Worm (Caenorhabditis elegans) whole organism, L2 larva: ENCODE data around the gene hrpu-2.

Source experiments
- C34F6.9 ChIP-seq: fragments of 150-350 bp; optimal IDR thresholded peaks from 2 replicates; lab custom pipeline; 2014; ENCODE audit warnings: missing biosample characterization, missing genetic modification characterization
- F13H6.1 ChIP-seq: sonication (generic microtip); optimal IDR thresholded peaks from 2 replicates; lab custom pipeline; 2016; ENCODE audit warnings: missing genetic modification characterization, missing compliant biosample characterization
- R02D3.7 ChIP-seq: fragments of 150-350 bp; optimal IDR thresholded peaks from 2 replicates; lab custom pipeline; 2014; ENCODE audit warnings: missing biosample characterization, missing genetic modification characterization
- Y55F3AM.14 ChIP-seq: fragments of 200-800 bp; sonication (Bioruptor generic); optimal IDR thresholded peaks from 2 replicates; lab custom pipeline; 2018; ENCODE audit warnings: mild to moderate bottlenecking, missing genetic modification characterization, missing compliant biosample characterization
- ZK546.5 ChIP-seq: sonication (generic microtip); optimal IDR thresholded peaks from 2 replicates; lab custom pipeline; 2017; ENCODE audit warnings: missing biosample characterization, missing genetic modification characterization
- alr-1 ChIP-seq: fragments of 150-350 bp; optimal IDR thresholded peaks from 2 replicates; lab custom pipeline; 2014; ENCODE audit warnings: missing biosample characterization, missing genetic modification characterization
- aly-2 ChIP-seq: fragments of 150-350 bp; optimal IDR thresholded peaks from 2 replicates; lab custom pipeline; 2014; ENCODE audit warnings: missing biosample characterization, missing genetic modification characterization
- ama-1 ChIP-seq: fragments of 150-350 bp; optimal IDR thresholded peaks from 2 replicates; lab custom pipeline; 2018; ENCODE audit warnings: inconsistent platforms
- blmp-1 ChIP-seq: sonication (generic microtip); optimal IDR thresholded peaks from 2 replicates; lab custom pipeline; 2017; ENCODE audit warnings: missing genetic modification characterization, mild to moderate bottlenecking, missing compliant biosample characterization, antibody characterized with exemption, moderate library complexity; ENCODE audit not compliant: insufficient read depth
- ceh-16 ChIP-seq: fragments of 150-350 bp; optimal IDR thresholded peaks from 2 replicates; lab custom pipeline; 2014; ENCODE audit warnings: missing biosample characterization, missing genetic modification characterization
- ceh-82 ChIP-seq: fragments of 150-350 bp; optimal IDR thresholded peaks from 2 replicates; lab custom pipeline; 2014; ENCODE audit warnings: missing biosample characterization, missing genetic modification characterization
- crh-2 ChIP-seq: sonication (generic microtip); optimal IDR thresholded peaks from 2 replicates; lab custom pipeline; 2017; ENCODE audit warnings: missing biosample characterization, missing genetic modification characterization
- dmd-4 ChIP-seq: sonication (generic microtip); optimal IDR thresholded peaks from 2 replicates; lab custom pipeline; 2017; ENCODE audit warnings: missing biosample characterization, missing genetic modification characterization
- egl-27 ChIP-seq: sonication (generic microtip); optimal IDR thresholded peaks from 3 replicates; lab custom pipeline; 2017; ENCODE audit warnings: missing biosample characterization, missing genetic modification reagents, missing genetic modification characterization
- elt-1 ChIP-seq: fragments of 150-350 bp; optimal IDR thresholded peaks from 2 replicates; lab custom pipeline; 2014; ENCODE audit warnings: missing biosample characterization, missing genetic modification characterization
- elt-3 ChIP-seq: sonication (generic microtip); optimal IDR thresholded peaks from 2 replicates; lab custom pipeline; 2017; ENCODE audit warnings: missing biosample characterization, missing genetic modification characterization
- fos-1 ChIP-seq: fragments of 150-350 bp; optimal IDR thresholded peaks from 2 replicates; lab custom pipeline; 2014; ENCODE audit warnings: missing biosample characterization, missing genetic modification characterization
- gmeb-1 ChIP-seq: fragments of 150-350 bp; optimal IDR thresholded peaks from 2 replicates; lab custom pipeline; 2014; ENCODE audit warnings: missing biosample characterization, missing genetic modification characterization
- lin-11 ChIP-seq: fragments of 150-350 bp; sonication (generic microtip); optimal IDR thresholded peaks from 2 replicates; lab custom pipeline; 2014; ENCODE audit warnings: missing biosample characterization, missing genetic modification characterization, inconsistent platforms, mixed read lengths
- lin-13 ChIP-seq: fragments of 150-350 bp; optimal IDR thresholded peaks from 2 replicates; lab custom pipeline; 2014; ENCODE audit warnings: missing biosample characterization, missing genetic modification reagents, missing genetic modification characterization
- lin-39 ChIP-seq: fragments of 150-350 bp; optimal IDR thresholded peaks from 2 replicates; lab custom pipeline; 2014; ENCODE audit warnings: missing biosample characterization, missing genetic modification reagents, missing genetic modification characterization
- lsy-2 ChIP-seq, 2 experiments: fragments of 150-350 bp in 1 of 2; sonication (generic microtip) in 1 of 2; optimal IDR thresholded peaks; 2 replicates each; lab custom pipeline; 2014 to 2017; ENCODE audit warnings: missing biosample characterization in 2 of 2, missing genetic modification characterization in 2 of 2
- mab-5 ChIP-seq: fragments of 150-350 bp; optimal IDR thresholded peaks from 2 replicates; lab custom pipeline; 2014; ENCODE audit warnings: missing biosample characterization, missing genetic modification characterization
- mbf-1 ChIP-seq: sonication (generic microtip); optimal IDR thresholded peaks from 2 replicates; lab custom pipeline; 2017; ENCODE audit warnings: missing biosample characterization, missing genetic modification characterization
- mdl-1 ChIP-seq, 2 experiments: fragments of 150-350 bp in 1 of 2; sonication (generic microtip) in 1 of 2; optimal IDR thresholded peaks; 2 replicates each; lab custom pipeline; 2017; ENCODE audit warnings: missing biosample characterization in 2 of 2, missing genetic modification characterization in 2 of 2
- nhr-10 ChIP-seq: sonication (generic microtip); optimal IDR thresholded peaks from 2 replicates; lab custom pipeline; 2017; ENCODE audit warnings: missing biosample characterization, missing genetic modification characterization
- nhr-11 ChIP-seq: fragments of 150-350 bp; optimal IDR thresholded peaks from 2 replicates; lab custom pipeline; 2014; ENCODE audit warnings: missing biosample characterization, missing genetic modification characterization
- nhr-12 ChIP-seq: fragments of 150-350 bp; optimal IDR thresholded peaks from 2 replicates; lab custom pipeline; 2014; ENCODE audit warnings: missing biosample characterization, missing genetic modification characterization
- nhr-129 ChIP-seq: fragments of 150-350 bp; optimal IDR thresholded peaks from 2 replicates; lab custom pipeline; 2014; ENCODE audit warnings: missing biosample characterization, missing genetic modification characterization
- nhr-21 ChIP-seq: fragments of 150-350 bp; optimal IDR thresholded peaks from 2 replicates; lab custom pipeline; 2014; ENCODE audit warnings: missing biosample characterization, missing genetic modification characterization
- nhr-23 ChIP-seq: fragments of 150-350 bp; optimal IDR thresholded peaks from 2 replicates; lab custom pipeline; 2014; ENCODE audit warnings: missing biosample characterization, missing genetic modification reagents, missing genetic modification characterization
- nhr-237 ChIP-seq: fragments of 150-350 bp; optimal IDR thresholded peaks from 2 replicates; lab custom pipeline; 2014; ENCODE audit warnings: missing biosample characterization, missing genetic modification characterization
- nhr-25 ChIP-seq: fragments of 150-350 bp; sonication (generic microtip); optimal IDR thresholded peaks from 3 replicates; lab custom pipeline; 2014; ENCODE audit warnings: missing biosample characterization, missing genetic modification characterization
- nhr-6 ChIP-seq: fragments of 150-350 bp; optimal IDR thresholded peaks from 2 replicates; lab custom pipeline; 2014; ENCODE audit warnings: missing biosample characterization, missing genetic modification characterization
- nhr-77 ChIP-seq: fragments of 150-350 bp; optimal IDR thresholded peaks from 2 replicates; lab custom pipeline; 2014; ENCODE audit warnings: missing biosample characterization, missing genetic modification characterization
- peb-1 ChIP-seq: fragments of 150-350 bp; optimal IDR thresholded peaks from 2 replicates; lab custom pipeline; 2014; ENCODE audit warnings: missing biosample characterization, missing genetic modification characterization
- sem-4 ChIP-seq: fragments of 150-350 bp; optimal IDR thresholded peaks from 2 replicates; lab custom pipeline; 2014; ENCODE audit warnings: missing biosample characterization, missing genetic modification reagents, missing genetic modification characterization
- skn-1 ChIP-seq: sonication (generic microtip); optimal IDR thresholded peaks from 2 replicates; lab custom pipeline; 2017; ENCODE audit warnings: missing biosample characterization, missing genetic modification characterization
- sma-3 ChIP-seq: sonication (generic microtip); optimal IDR thresholded peaks from 2 replicates; lab custom pipeline; 2016; ENCODE audit warnings: missing genetic modification reagents, missing genetic modification characterization, missing compliant biosample characterization
- sma-9 ChIP-seq, 2 experiments: fragments of 150-350 bp in 1 of 2; sonication (generic microtip) in 1 of 2; optimal IDR thresholded peaks; 2 replicates each; lab custom pipeline; 2014 to 2016; ENCODE audit warnings: missing genetic modification characterization in 2 of 2, mild to moderate bottlenecking in 1 of 2, missing biosample characterization in 1 of 2, missing compliant biosample characterization in 1 of 2, missing genetic modification reagents in 1 of 2, moderate library complexity in 1 of 2
- snpc-4 ChIP-seq: fragments of 150-350 bp; optimal IDR thresholded peaks from 2 replicates; lab custom pipeline; 2014; ENCODE audit warnings: missing biosample characterization, missing genetic modification characterization
- unc-39 ChIP-seq: fragments of 150-350 bp; optimal IDR thresholded peaks from 2 replicates; lab custom pipeline; 2014; ENCODE audit warnings: missing biosample characterization, missing genetic modification characterization
- unc-55 ChIP-seq: fragments of 150-350 bp; sonication (generic microtip); optimal IDR thresholded peaks from 3 replicates; lab custom pipeline; 2014; ENCODE audit warnings: missing biosample characterization, missing genetic modification reagents, missing genetic modification characterization
- unc-62 ChIP-seq: fragments of 150-350 bp; optimal IDR thresholded peaks from 2 replicates; lab custom pipeline; 2014; ENCODE audit warnings: missing biosample characterization, missing genetic modification reagents, missing genetic modification characterization
- zag-1 ChIP-seq: fragments of 150-350 bp; optimal IDR thresholded peaks from 2 replicates; lab custom pipeline; 2014; ENCODE audit warnings: missing biosample characterization, missing genetic modification characterization
- ztf-1 ChIP-seq: fragments of 200-800 bp; sonication (Bioruptor generic); conservative IDR thresholded peaks from 2 replicates; pipeline ENCODE4 v1.3.6; 2022; ENCODE audit warnings: missing genetic modification characterization, missing compliant biosample characterization
- ztf-11 ChIP-seq: sonication (generic microtip); optimal IDR thresholded peaks from 2 replicates; lab custom pipeline; 2017; ENCODE audit warnings: missing biosample characterization, missing genetic modification characterization
- ztf-4 ChIP-seq: fragments of 150-350 bp; optimal IDR thresholded peaks from 2 replicates; lab custom pipeline; 2014; ENCODE audit warnings: missing biosample characterization, missing genetic modification characterization

The hrpu-2 gene

DNA sequence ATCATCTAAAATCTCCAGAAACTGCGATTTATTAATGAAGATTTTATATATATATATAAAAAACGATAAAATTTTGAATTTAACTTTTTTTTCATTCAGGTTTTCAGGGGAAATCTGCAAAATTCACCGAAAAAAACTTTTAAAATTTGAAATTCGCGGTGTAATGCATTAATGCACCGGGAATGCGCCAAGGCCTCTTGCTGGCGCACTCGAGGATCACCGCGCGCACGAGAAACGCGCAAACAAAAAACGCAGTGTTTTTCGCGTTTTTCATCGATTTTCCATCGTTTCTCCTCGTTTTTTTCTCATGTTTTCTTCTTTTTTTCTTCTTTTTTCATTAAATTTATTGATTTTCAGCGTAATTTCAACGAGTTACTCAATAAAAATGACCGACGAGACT lies at the start of gene hrpu-2:
Gene hrpu-2, plus strand, starts transcription at position 352 of the 400 bp plus-strand sequence.
- TF ChIP-seq crh-2, result peak; percentile 90
- TF ChIP-seq nhr-21, result peak; percentile 71
- TF ChIP-seq Y55F3AM.14 (GFP tag; lab: Kevin White, UChicago), result no peak
- peak; percentile 41 for TF ChIP-seq ceh-82 (tag; lab: Kevin White, UChicago)
- no peak for TF ChIP-seq unc-62 (GFP tag; lab: Kevin White, UChicago)
- peak; percentile 98 for TF ChIP-seq gmeb-1 (tag; lab: Kevin White, UChicago)
- TF ChIP-seq blmp-1, result peak; percentile 53
- peak; percentile 73 for TF ChIP-seq egl-27 (tag; lab: Kevin White, UChicago)
- TF ChIP-seq sma-9 (GFP tag; optimal IDR thresholded peaks at IDR 0.05; lab: Kevin White, UChicago), result peak; percentile 85
- no peak for TF ChIP-seq sma-9 (tag; optimal IDR thresholded peaks at IDR 0.05; lab: Kevin White, UChicago)
- TF ChIP-seq ama-1, result no peak
- TF ChIP-seq unc-55 (GFP tag; lab: Kevin White, UChicago), result peak; percentile 92
- TF ChIP-seq ztf-1 (GFP tag; lab: Robert Waterston, UW), result no peak
- TF ChIP-seq elt-1 (tag; lab: Kevin White, UChicago), result no peak
- TF ChIP-seq C34F6.9 (tag; lab: Kevin White, UChicago), result peak; percentile 88
- no peak for TF ChIP-seq ceh-16 (tag; lab: Kevin White, UChicago)
- TF ChIP-seq nhr-11 (tag; lab: Kevin White, UChicago), result no peak
- peak; percentile 78 for TF ChIP-seq sma-3 (GFP tag; lab: Kevin White, UChicago)
- no peak for TF ChIP-seq nhr-23 (tag; lab: Kevin White, UChicago)
- no peak for TF ChIP-seq elt-3 (tag; lab: Kevin White, UChicago)
- peak; percentile 28 for TF ChIP-seq ztf-4
- TF ChIP-seq nhr-6 (tag; lab: Kevin White, UChicago), result peak; percentile 64
- peak; percentile 92 for TF ChIP-seq lin-13 (GFP tag; lab: Kevin White, UChicago)
- TF ChIP-seq R02D3.7 (tag; lab: Kevin White, UChicago), result peak; percentile 51
- TF ChIP-seq nhr-10 (tag; lab: Kevin White, UChicago), result no peak
- TF ChIP-seq ZK546.5 (tag; lab: Kevin White, UChicago), result no peak
- peak; percentile 63 for TF ChIP-seq lin-11 (tag; lab: Kevin White, UChicago)
- TF ChIP-seq fos-1 (tag; lab: Kevin White, UChicago), result peak; percentile 39
- no peak for TF ChIP-seq aly-2 (tag; lab: Kevin White, UChicago)
- no peak for TF ChIP-seq mbf-1 (tag; lab: Kevin White, UChicago)
- TF ChIP-seq nhr-77 (tag; lab: Kevin White, UChicago), result no peak
- TF ChIP-seq sem-4 (tag; lab: Kevin White, UChicago), result peak; percentile 62
- no peak for TF ChIP-seq nhr-12 (tag; lab: Kevin White, UChicago)
- peak; percentile 78 for TF ChIP-seq nhr-25
- no peak for TF ChIP-seq peb-1 (tag; lab: Kevin White, UChicago)
- no peak for TF ChIP-seq nhr-237
- peak in 1 of 2 experiments; percentile 45 for TF ChIP-seq mdl-1 (tag; optimal IDR thresholded peaks at IDR 0.05; lab: Kevin White, UChicago)
- TF ChIP-seq ztf-11 (tag; lab: Kevin White, UChicago), result no peak
- TF ChIP-seq zag-1, result no peak
- no peak for TF ChIP-seq skn-1 (tag; lab: Kevin White, UChicago)
- TF ChIP-seq lin-39 (tag; lab: Kevin White, UChicago), result no peak
- TF ChIP-seq unc-39 (tag; lab: Kevin White, UChicago), result no peak
- peak; percentile 40 for TF ChIP-seq nhr-129 (tag; lab: Kevin White, UChicago)
- no peak for TF ChIP-seq alr-1 (tag; lab: Kevin White, UChicago)
- peak; percentile 72 for TF ChIP-seq F13H6.1
- TF ChIP-seq mab-5 (tag; lab: Kevin White, UChicago), result peak; percentile 89
- TF ChIP-seq lsy-2 (tag; optimal IDR thresholded peaks at IDR 0.05; lab: Kevin White, UChicago), result peak; percentile 89 to 92
- TF ChIP-seq snpc-4 (tag; lab: Kevin White, UChicago), result peak; percentile 46
- TF ChIP-seq dmd-4 (tag; lab: Kevin White, UChicago), result no peak
